Fruit fly (Drosophila melanogaster): Measurements from ENCODE around the gene CG14969.

Gene CG14969

dm6 chr3L:3376551-3376950, 41.8 kb upstream of the CG14969 start, which contains the start of gene CG12012 (continued):
- TF ChIP-seq emc (GFP tag; optimal IDR thresholded peaks at IDR 0.05), result no peak
- TF ChIP-seq nerfin-2 (GFP tag; IDR thresholded peaks at IDR 0.05; ENCODE audit: partially characterized antibody), result peak; percentile 55; the same call in 1 of the 2 replicates
- peak; percentile 51 for TF ChIP-seq bbx (GFP tag; IDR thresholded peaks at IDR 0.05; ENCODE audit: partially characterized antibody)
- TF ChIP-seq CG34224 (GFP tag; IDR thresholded peaks at IDR 0.05; ENCODE audit: partially characterized antibody), result peak; percentile 59; the same call in 1 of the 3 replicates
- no peak for TF ChIP-seq CG6254 (GFP tag; optimal IDR thresholded peaks at IDR 0.05)
- no peak for TF ChIP-seq CG12769 (tag; optimal IDR thresholded peaks at IDR 0.05)
- TF ChIP-seq Nf-YC (tag; optimal IDR thresholded peaks at IDR 0.05), result no peak
- TF ChIP-seq Xbp1 (GFP tag; optimal IDR thresholded peaks at IDR 0.05), result no peak
- TF ChIP-seq MESR4 (GFP tag; optimal IDR thresholded peaks at IDR 0.05), result peak; percentile 10
- TF ChIP-seq gfzf (GFP tag; optimal IDR thresholded peaks at IDR 0.05), result peak; percentile 5
- TF ChIP-seq Max (GFP tag; optimal IDR thresholded peaks at IDR 0.05), result no peak
- TF ChIP-seq Dp (GFP tag; optimal IDR thresholded peaks at IDR 0.05), result peak; percentile 80
- TF ChIP-seq CG9797 (GFP tag; optimal IDR thresholded peaks at IDR 0.05), result no peak
- TF ChIP-seq CG10209 (GFP tag; optimal IDR thresholded peaks at IDR 0.05), result no peak
- peak; percentile 38; the same call in 1 of the 3 replicates for TF ChIP-seq Doc3 (GFP tag; IDR thresholded peaks at IDR 0.05; ENCODE audit: partially characterized antibody)
- peak; percentile 43; the same call in 1 of the 2 replicates for TF ChIP-seq MBD-R2 (GFP tag; IDR thresholded peaks at IDR 0.05)
- 0 out of 4 replicates have a peak, but pooled peaks have one; percentile 20 for TF ChIP-seq chinmo (GFP tag; IDR thresholded peaks at IDR 0.05; ENCODE audit: partially characterized antibody)
- TF ChIP-seq CG3995 (GFP tag; optimal IDR thresholded peaks at IDR 0.05), result peak; percentile 89
- TF ChIP-seq vnd (GFP tag; IDR thresholded peaks at IDR 0.05; ENCODE audit: partially characterized antibody), result peak; percentile 37; the same call in 1 of the 3 replicates
- no peak for TF ChIP-seq Rfx (GFP tag; IDR thresholded peaks at IDR 0.05)
- peak; percentile 50; the same call in 1 of the 2 replicates for TF ChIP-seq amos (GFP tag; IDR thresholded peaks at IDR 0.05; ENCODE audit: partially characterized antibody)
- TF ChIP-seq crp (GFP tag; optimal IDR thresholded peaks at IDR 0.05), result peak; percentile 10 to 83
- peak; percentile 50; the same call in 1 of the 3 replicates for TF ChIP-seq zen2 (GFP tag; IDR thresholded peaks at IDR 0.05; ENCODE audit: partially characterized antibody)
- no peak for TF ChIP-seq CG5180 (GFP tag; optimal IDR thresholded peaks at IDR 0.05)
- TF ChIP-seq CG2129 (GFP tag; IDR thresholded peaks at IDR 0.05; ENCODE audit: partially characterized antibody), result 0 out of 2 replicates have a peak, but pooled peaks have one; percentile 14
- 0 out of 3 replicates have a peak, but pooled peaks have one; percentile 17 for TF ChIP-seq knrl (GFP tag; IDR thresholded peaks at IDR 0.05; ENCODE audit: partially characterized antibody)
- no peak for TF ChIP-seq Myb (GFP tag; optimal IDR thresholded peaks at IDR 0.05)
- peak; percentile 37; the same call in 1 of the 2 replicates for TF ChIP-seq unc-4 (GFP tag; IDR thresholded peaks at IDR 0.05; ENCODE audit: partially characterized antibody)
- TF ChIP-seq bowl (GFP tag; IDR thresholded peaks at IDR 0.05), result no peak
- TF ChIP-seq CG9932 (GFP tag; IDR thresholded peaks at IDR 0.05), result no peak
- TF ChIP-seq E2f2 (GFP tag; IDR thresholded peaks at IDR 0.05), result peak; percentile 85
- TF ChIP-seq Sry-δ (GFP tag; optimal IDR thresholded peaks at IDR 0.05), result peak; percentile 4
- TF ChIP-seq CrebB (tag; optimal IDR thresholded peaks at IDR 0.05), result no peak
- no peak for TF ChIP-seq CG8765 (GFP tag; IDR thresholded peaks at IDR 0.05)
- peak; percentile 18 for TF ChIP-seq pzg (GFP tag; optimal IDR thresholded peaks at IDR 0.05)
- no peak for TF ChIP-seq unpg (GFP tag; optimal IDR thresholded peaks at IDR 0.05)
- no peak for TF ChIP-seq dysf (GFP tag; IDR thresholded peaks at IDR 0.05)
- TF ChIP-seq CG7556 (GFP tag; optimal IDR thresholded peaks at IDR 0.05), result no peak
- TF ChIP-seq Scr (GFP tag; IDR thresholded peaks at IDR 0.05; ENCODE audit: partially characterized antibody), result peak; percentile 58
- peak; percentile 39; the same call in 1 of the 2 replicates for TF ChIP-seq hbn (GFP tag; IDR thresholded peaks at IDR 0.05; ENCODE audit: partially characterized antibody)
- TF ChIP-seq CG1024 (GFP tag; IDR thresholded peaks at IDR 0.05), result no peak
- peak; percentile 10 for TF ChIP-seq YL-1 (GFP tag; optimal IDR thresholded peaks at IDR 0.05)
